Fruit fly (Drosophila melanogaster): ENCODE measurements around the gene Jon66Cii.
A peak's percentile ranks its signal among the peaks of the same experiment; 100 is the strongest.

The Jon66Cii gene

DNA sequence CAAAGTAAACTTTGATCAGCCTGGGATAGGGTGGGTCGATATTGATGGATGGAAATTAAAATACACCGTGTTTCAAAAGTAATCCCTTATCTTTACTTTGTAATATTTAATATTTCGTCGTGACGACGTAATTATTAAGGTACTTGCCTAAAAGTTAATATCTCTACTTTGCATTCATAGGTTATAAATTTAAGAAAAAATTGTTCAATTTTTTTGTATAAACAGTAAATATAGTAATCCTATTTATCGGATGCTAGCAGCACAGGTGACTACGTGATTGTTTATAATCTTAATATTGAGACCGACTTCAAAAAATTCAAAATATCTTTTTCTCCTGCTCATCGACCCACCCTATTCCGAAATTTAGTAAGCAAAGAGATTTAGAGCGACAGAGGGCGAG lies 35.3 kb downstream of the Jon66Cii start (continued):
- TF ChIP-seq CG3032 (tag; optimal IDR thresholded peaks at IDR 0.05), result no peak
- TF ChIP-seq Sox15 (GFP tag; optimal IDR thresholded peaks at IDR 0.05), result no peak
- TF ChIP-seq CG10631 (GFP tag; optimal IDR thresholded peaks at IDR 0.05), result no peak
- TF ChIP-seq Hr4 (GFP tag; optimal IDR thresholded peaks at IDR 0.05), result no peak
- TF ChIP-seq Ets21C (GFP tag; optimal IDR thresholded peaks at IDR 0.05), result no peak
- peak; percentile 36 for TF ChIP-seq cyc (GFP tag; optimal IDR thresholded peaks at IDR 0.05)
- TF ChIP-seq topi (GFP tag; optimal IDR thresholded peaks at IDR 0.05), result no peak

DNA sequence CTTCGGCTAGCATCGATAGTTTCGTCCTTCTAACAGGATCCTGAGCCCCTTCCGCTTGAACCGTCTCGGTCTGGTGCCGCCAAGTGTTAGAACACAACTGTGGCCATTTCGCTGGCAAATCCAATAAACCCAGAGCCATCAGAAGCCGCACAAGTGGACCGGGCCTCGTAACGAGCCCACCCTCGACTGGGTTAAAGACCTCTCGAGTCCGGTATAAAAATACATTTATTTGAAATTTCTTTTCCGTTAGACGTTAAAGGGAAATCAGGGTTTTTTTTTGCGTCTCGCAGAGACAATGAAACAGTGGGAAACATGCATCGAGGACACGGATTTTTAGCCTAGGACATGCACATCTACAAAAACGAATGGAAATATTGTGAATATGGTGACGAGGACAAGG lies 37.3 kb downstream of the Jon66Cii start, which contains the start of gene Culd:
TSS of gene Culd (minus strand) at position 101 of the 400 bp plus-strand sequence.
- TF ChIP-seq ss (GFP tag; optimal IDR thresholded peaks at IDR 0.05), result no peak
- TF ChIP-seq Sox15 (GFP tag; optimal IDR thresholded peaks at IDR 0.05), result no peak
- TF ChIP-seq Eip93F (GFP tag; optimal IDR thresholded peaks at IDR 0.05), result no peak
- TF ChIP-seq CG9139 (GFP tag; optimal IDR thresholded peaks at IDR 0.05), result no peak
- no peak for TF ChIP-seq CG8319 (GFP tag; optimal IDR thresholded peaks at IDR 0.05)
- no peak for TF ChIP-seq topi (GFP tag; optimal IDR thresholded peaks at IDR 0.05)
- no peak for TF ChIP-seq Sox102F (GFP tag; optimal IDR thresholded peaks at IDR 0.05)
- no peak for TF ChIP-seq Eip75B (GFP tag; optimal IDR thresholded peaks at IDR 0.05)
- no peak for TF ChIP-seq svp (GFP tag)
- no peak for TF ChIP-seq Met (GFP tag; optimal IDR thresholded peaks at IDR 0.05)
- no peak for TF ChIP-seq eg (GFP tag; IDR thresholded peaks at IDR 0.05)
- no peak for TF ChIP-seq esn (GFP tag; optimal IDR thresholded peaks at IDR 0.05)
- TF ChIP-seq Lpt (GFP tag; optimal IDR thresholded peaks at IDR 0.05), result no peak

DNA sequence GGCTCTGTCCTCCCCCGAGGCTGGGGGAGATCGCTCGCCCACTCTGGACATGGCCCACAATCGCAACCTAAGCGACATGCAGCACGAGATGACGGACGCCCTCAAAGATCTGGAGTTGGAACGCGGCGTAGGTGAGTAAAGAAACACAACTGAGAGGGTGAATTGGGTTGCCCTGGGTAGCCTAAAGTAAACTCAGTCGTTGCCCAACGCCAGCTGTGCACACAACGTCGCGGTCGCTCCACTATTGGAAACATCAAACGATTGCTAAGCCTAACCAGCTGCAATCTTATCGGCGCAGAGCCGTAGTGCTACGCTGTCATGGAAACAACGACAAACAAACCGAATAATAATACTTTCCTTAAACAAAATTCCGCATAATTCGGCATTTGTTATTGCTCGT lies 46.1 kb downstream of the Jon66Cii start:
- TF ChIP-seq fkh (GFP tag; optimal IDR thresholded peaks at IDR 0.05) (peak; percentile 83), Eip93F (GFP tag; optimal IDR thresholded peaks at IDR 0.05) (no peak), Lpt (GFP tag; optimal IDR thresholded peaks at IDR 0.05) (no peak)

DNA sequence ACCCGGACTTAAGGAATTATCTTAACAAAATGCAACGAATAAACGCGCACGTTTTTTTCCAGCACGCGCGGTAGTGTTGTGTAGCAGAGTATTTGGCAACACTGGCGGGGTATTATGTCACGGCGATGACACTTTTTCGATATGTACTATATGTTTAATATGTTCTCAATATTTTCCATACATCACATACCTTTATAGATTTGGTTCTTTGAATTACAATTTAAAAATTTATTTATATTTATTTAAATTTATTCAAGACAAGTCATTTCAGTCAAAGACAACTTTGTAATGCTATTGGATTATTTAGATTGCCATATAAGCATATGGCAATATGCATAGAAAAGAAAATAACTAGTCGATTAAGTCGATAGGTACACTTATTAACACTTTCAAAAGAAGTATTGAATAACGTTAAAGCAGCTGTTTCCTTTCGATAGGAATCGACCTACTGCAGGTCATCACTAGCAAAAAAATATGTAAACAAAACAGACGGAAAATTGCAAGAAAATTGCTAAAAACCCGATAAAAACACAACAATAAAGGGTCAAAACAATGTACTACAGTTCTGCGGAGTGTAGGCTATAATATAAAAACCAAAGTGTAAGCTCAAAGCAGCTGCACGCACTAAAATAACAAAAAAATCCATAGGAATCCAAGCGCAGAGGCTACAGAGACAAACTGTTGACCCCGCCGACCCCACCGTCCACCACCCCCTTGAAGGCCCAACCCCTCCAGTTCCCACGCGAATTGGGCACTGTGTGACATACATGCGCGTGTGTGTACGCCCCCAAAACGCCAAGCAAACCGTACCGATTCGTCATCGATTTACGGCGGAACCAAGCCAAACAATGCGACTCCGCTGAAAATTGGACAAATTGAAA lies 47.1 kb downstream of the Jon66Cii start, which contains the start of the genes CG7182 and GAPcenA:
TSS of gene CG7182 (minus strand) at position 283 of the 881 bp plus-strand sequence.
TSS of gene GAPcenA (plus strand) at position 462 of the 881 bp plus-strand sequence.
- no peak for TF ChIP-seq Hr38 (GFP tag; optimal IDR thresholded peaks at IDR 0.05)
- TF ChIP-seq OdsH (GFP tag; optimal IDR thresholded peaks at IDR 0.05), result no peak
- peak; percentile 62 for TF ChIP-seq CG6808 (GFP tag; optimal IDR thresholded peaks at IDR 0.05)
- TF ChIP-seq Blimp-1 (GFP tag; optimal IDR thresholded peaks at IDR 0.05), result peak; percentile 42
- peak; percentile 41 for TF ChIP-seq spab (GFP tag; optimal IDR thresholded peaks at IDR 0.05)
- peak; percentile 69 for TF ChIP-seq CG10669 (GFP tag; optimal IDR thresholded peaks at IDR 0.05)
- TF ChIP-seq fkh (GFP tag; optimal IDR thresholded peaks at IDR 0.05), result peak; percentile 54
- TF ChIP-seq svp (GFP tag), result peak; percentile 97
- no peak for TF ChIP-seq CG16779 (tag; optimal IDR thresholded peaks at IDR 0.05)
- TF ChIP-seq CG1621 (tag; optimal IDR thresholded peaks at IDR 0.05), result peak; percentile 16
- TF ChIP-seq CG10631 (GFP tag; optimal IDR thresholded peaks at IDR 0.05), result peak; percentile 87
- peak; percentile 41 for TF ChIP-seq Sox14 (GFP tag; optimal IDR thresholded peaks at IDR 0.05)
- no peak for TF ChIP-seq fd85E (GFP tag; optimal IDR thresholded peaks at IDR 0.05)
- TF ChIP-seq CG32006 (GFP tag; optimal IDR thresholded peaks at IDR 0.05), result no peak
- TF ChIP-seq Sox15 (GFP tag; optimal IDR thresholded peaks at IDR 0.05), result peak; percentile 43
- peak; percentile 85 for TF ChIP-seq CG3032 (tag; optimal IDR thresholded peaks at IDR 0.05)
- peak; percentile 23; the same call in 1 of the 2 replicates for TF ChIP-seq CG11294 (GFP tag; IDR thresholded peaks at IDR 0.05)
- 0 out of 2 replicates have a peak, but pooled peaks have one; percentile 9 for TF ChIP-seq Gug (GFP tag; IDR thresholded peaks at IDR 0.05)
- TF ChIP-seq Sox102F (GFP tag; optimal IDR thresholded peaks at IDR 0.05), result no peak
- TF ChIP-seq Met (GFP tag; optimal IDR thresholded peaks at IDR 0.05), result no peak
- TF ChIP-seq Ets21C (GFP tag; optimal IDR thresholded peaks at IDR 0.05), result no peak
- peak; percentile 28 for TF ChIP-seq CG6854 (GFP tag; optimal IDR thresholded peaks at IDR 0.05)
- peak in 1 of 2 experiments; percentile 79 for TF ChIP-seq ss (GFP tag; optimal IDR thresholded peaks at IDR 0.05)
- peak; percentile 71 for TF ChIP-seq CG3919 (GFP tag; optimal IDR thresholded peaks at IDR 0.05)
- TF ChIP-seq CG7368 (GFP tag; optimal IDR thresholded peaks at IDR 0.05), result peak; percentile 57
- TF ChIP-seq CG8319 (GFP tag; optimal IDR thresholded peaks at IDR 0.05), result peak; percentile 46
- no peak for TF ChIP-seq pdm3 (GFP tag; optimal IDR thresholded peaks at IDR 0.05)
- peak; percentile 53 for TF ChIP-seq Hr39 (GFP tag; optimal IDR thresholded peaks at IDR 0.05)
- TF ChIP-seq Eip78C (GFP tag), result peak; percentile 92
- TF ChIP-seq CG4318 (GFP tag; optimal IDR thresholded peaks at IDR 0.05), result no peak
- peak; percentile 7 for TF ChIP-seq fd59A (GFP tag; optimal IDR thresholded peaks at IDR 0.05)
- peak; percentile 80 for TF ChIP-seq esn (GFP tag; optimal IDR thresholded peaks at IDR 0.05)
- no peak for TF ChIP-seq acj6 (GFP tag; optimal IDR thresholded peaks at IDR 0.05)
- peak; percentile 78 for TF ChIP-seq Ets96B (tag; optimal IDR thresholded peaks at IDR 0.05)
